Fruit fly (Drosophila melanogaster) whole organism, pupa: ENCODE measurements around the gene PH4alphaNE1.
A peak's percentile ranks its signal among the peaks of the same experiment; 100 is the strongest.

Experiments used
- CG10348 ChIP-seq: fragments of 200-800 bp; sonication (Bioruptor generic); IDR thresholded peaks from 2 replicates; pipeline ENCODE4 v1.3.6; 2022; ENCODE audit warnings: missing biosample characterization, missing genetic modification characterization
- CG12605 ChIP-seq: fragments of 200-800 bp; sonication (Bioruptor generic); IDR thresholded peaks from 2 replicates; pipeline ENCODE4 v1.3.6; 2022; ENCODE audit warnings: missing biosample characterization, missing genetic modification characterization
- CG13204 ChIP-seq: fragments of 200-800 bp; sonication (Bioruptor generic); optimal IDR thresholded peaks from 2 replicates; lab custom pipeline; 2018; ENCODE audit warnings: missing biosample characterization, mild to moderate bottlenecking, missing genetic modification characterization, moderate library complexity
- CG14655 ChIP-seq: fragments of 200-800 bp; sonication (Bioruptor generic); optimal IDR thresholded peaks from 3 replicates; lab custom pipeline; 2017; ENCODE audit warnings: mild to moderate bottlenecking, missing biosample characterization, missing genetic modification reagents, missing genetic modification characterization
- CG15710 ChIP-seq: fragments of 200-800 bp; sonication (Bioruptor generic); optimal IDR thresholded peaks from 2 replicates; lab custom pipeline; 2018; ENCODE audit warnings: missing biosample characterization, mild to moderate bottlenecking, missing genetic modification characterization, moderate library complexity
- CG17806 ChIP-seq: fragments of 200-800 bp; sonication (Bioruptor generic); optimal IDR thresholded peaks from 2 replicates; lab custom pipeline; 2018; ENCODE audit warnings: missing biosample characterization, mild to moderate bottlenecking, missing genetic modification characterization, moderate library complexity
- CG32121 ChIP-seq: fragments of 200-800 bp; sonication (Bioruptor generic); IDR thresholded peaks from 2 replicates; pipeline ENCODE4 v1.3.6; 2022; ENCODE audit warnings: missing biosample characterization, missing genetic modification characterization
- CG34367 ChIP-seq: fragments of 200-800 bp; sonication (Bioruptor generic); optimal IDR thresholded peaks from 2 replicates; lab custom pipeline; 2018; ENCODE audit warnings: missing biosample characterization, mild to moderate bottlenecking, missing genetic modification characterization
- CG4496 ChIP-seq: fragments of 200-800 bp; sonication (Bioruptor generic); IDR thresholded peaks from 3 replicates; pipeline ENCODE4 v1.3.6; 2022; ENCODE audit warnings: missing biosample characterization, missing genetic modification characterization
- CG8159 ChIP-seq: fragments of 200-800 bp; sonication (Bioruptor generic); optimal IDR thresholded peaks from 3 replicates; lab custom pipeline; 2018; ENCODE audit warnings: missing biosample characterization, mild to moderate bottlenecking, missing genetic modification characterization, moderate library complexity
- CG8301 ChIP-seq: fragments of 200-800 bp; sonication (Bioruptor generic); optimal IDR thresholded peaks from 2 replicates; lab custom pipeline; 2018; ENCODE audit warnings: missing biosample characterization, mild to moderate bottlenecking, missing genetic modification characterization
- CG9948 ChIP-seq: fragments of 200-800 bp; sonication (Bioruptor generic); optimal IDR thresholded peaks from 2 replicates; lab custom pipeline; 2018; ENCODE audit warnings: missing biosample characterization, mild to moderate bottlenecking, missing genetic modification characterization, moderate library complexity
- D1 ChIP-seq: fragments of 200-800 bp; sonication (Bioruptor generic); optimal IDR thresholded peaks from 2 replicates; lab custom pipeline; 2018; ENCODE audit warnings: missing biosample characterization, mild to moderate bottlenecking, missing genetic modification characterization, moderate library complexity
- EcR ChIP-seq: fragments of 200-800 bp; sonication (Bioruptor generic); optimal IDR thresholded peaks from 3 replicates; lab custom pipeline; 2019; ENCODE audit warnings: missing biosample characterization, missing genetic modification characterization, mild to moderate bottlenecking, moderate library complexity, missing genetic modification reagents
- Ets98B ChIP-seq: fragments of 200-800 bp; sonication (Bioruptor generic); IDR thresholded peaks from 2 replicates; pipeline ENCODE4 v1.3.6; 2022; ENCODE audit warnings: missing biosample characterization, missing genetic modification characterization
- Pif1A ChIP-seq: fragments of 200-800 bp; sonication (Bioruptor generic); optimal IDR thresholded peaks from 3 replicates; lab custom pipeline; 2016; ENCODE audit warnings: missing biosample characterization, missing genetic modification characterization
- Pif1B ChIP-seq: fragments of 200-800 bp; sonication (Bioruptor generic); optimal IDR thresholded peaks from 3 replicates; lab custom pipeline; 2016; ENCODE audit warnings: missing biosample characterization, missing genetic modification characterization
- Snoo ChIP-seq: fragments of 200-800 bp; sonication (Bioruptor generic); optimal IDR thresholded peaks from 3 replicates; lab custom pipeline; 2017; ENCODE audit warnings: missing biosample characterization, mild to moderate bottlenecking, missing genetic modification characterization, inconsistent platforms
- fd96Ca ChIP-seq: fragments of 200-800 bp; sonication (Bioruptor generic); IDR thresholded peaks from 3 replicates; pipeline ENCODE4 v1.3.6; 2022; ENCODE audit warnings: missing biosample characterization, missing genetic modification characterization
- gl ChIP-seq: fragments of 200-800 bp; sonication (Bioruptor generic); optimal IDR thresholded peaks from 2 replicates; lab custom pipeline; 2018; ENCODE audit warnings: missing biosample characterization, mild to moderate bottlenecking, missing genetic modification characterization
- rn ChIP-seq: fragments of 200-800 bp; sonication (Bioruptor generic); IDR thresholded peaks from 2 replicates; pipeline ENCODE4 v1.3.6; 2022; ENCODE audit warnings: missing biosample characterization, missing genetic modification characterization

Gene PH4alphaNE1

dm6 chr3R:30526799-30527465, 26.8 kb upstream of the PH4alphaNE1 start, which contains the start of gene jdp:
Gene jdp, minus strand, starts transcription at chr3R:30527037.
- TF ChIP-seq CG10348, result no peak
- no peak for TF ChIP-seq CG34367
- TF ChIP-seq EcR, result no peak
- TF ChIP-seq CG4496 (GFP tag; lab: Robert Waterston, UW), result peak; percentile 63; the same call in 2 of the 3 replicates
- TF ChIP-seq CG8301 (tag; lab: Kevin White, UChicago), result no peak
- peak; percentile 63; the same call in 1 of the 2 replicates for TF ChIP-seq CG32121 (GFP tag; lab: Robert Waterston, UW)
- TF ChIP-seq gl (tag; lab: Kevin White, UChicago), result no peak
- TF ChIP-seq CG15710 (tag; lab: Kevin White, UChicago), result no peak
- TF ChIP-seq CG12605 (GFP tag; lab: Robert Waterston, UW), result peak; percentile 51; the same call in 1 of the 2 replicates
- TF ChIP-seq D1 (tag; lab: Kevin White, UChicago), result no peak
- no peak for TF ChIP-seq CG9948
- peak; percentile 32 for TF ChIP-seq Pif1A
- TF ChIP-seq CG13204 (GFP tag; lab: Kevin White, UChicago), result no peak
- TF ChIP-seq CG8159 (tag; lab: Kevin White, UChicago), result peak; percentile 5
- TF ChIP-seq Snoo (tag; lab: Kevin White, UChicago), result no peak
- no peak for TF ChIP-seq CG14655 (GFP tag; lab: Kevin White, UChicago)
- TF ChIP-seq CG17806 (tag; lab: Kevin White, UChicago), result no peak
- no peak; the same call in 2 of the 3 replicates for TF ChIP-seq fd96Ca (GFP tag; lab: Robert Waterston, UW)
- TF ChIP-seq rn, result no peak
- TF ChIP-seq Pif1B (GFP tag; lab: Kevin White, UChicago), result peak; percentile 60
- peak; percentile 55; the same call in 1 of the 2 replicates for TF ChIP-seq Ets98B (GFP tag; lab: Robert Waterston, UW)
- TF ChIP-seq, all 21 proteins: peak for 7

dm6 chr3R:30525629-30526028, 25.5 kb upstream of the PH4alphaNE1 start:
- TF ChIP-seq Ets98B (GFP tag; lab: Robert Waterston, UW), result peak; percentile 58
- TF ChIP-seq CG9948, result no peak
- TF ChIP-seq fd96Ca (GFP tag; lab: Robert Waterston, UW), result peak; percentile 42; the same call in 1 of the 3 replicates
- TF ChIP-seq CG4496 (GFP tag; lab: Robert Waterston, UW), result peak; percentile 62; the same call in 2 of the 3 replicates
- peak; percentile 9 for TF ChIP-seq CG14655 (GFP tag; lab: Kevin White, UChicago)

dm6 chr3R:30518274-30518873, 18.2 kb upstream of the PH4alphaNE1 start:
- TF ChIP-seq rn (no peak), D1 (tag; lab: Kevin White, UChicago) (no peak), EcR (no peak), CG13204 (GFP tag; lab: Kevin White, UChicago) (no peak)

- TF ChIP-seq CG9948 (no peak), CG15710 (tag; lab: Kevin White, UChicago) (no peak), Pif1B (GFP tag; lab: Kevin White, UChicago) (no peak), CG8301 (tag; lab: Kevin White, UChicago) (no peak), CG13204 (GFP tag; lab: Kevin White, UChicago) (no peak), CG32121 (GFP tag; lab: Robert Waterston, UW) (no peak), gl (tag; lab: Kevin White, UChicago) (no peak), EcR (no peak), D1 (tag; lab: Kevin White, UChicago) (no peak), fd96Ca (GFP tag; lab: Robert Waterston, UW) (no peak), CG4496 (GFP tag; lab: Robert Waterston, UW) (no peak), CG17806 (tag; lab: Kevin White, UChicago) (no peak), Pif1A (no peak)
Observed at dm6 chr3R:30514255-30514827, 14.2 kb upstream of the PH4alphaNE1 start, which contains the start of the genes CG31524 and CG9698. Gene CG31524, minus strand, starts transcription at chr3R:30514355. Gene CG9698, plus strand, starts transcription at chr3R:30514777.

- TF ChIP-seq Pif1A, result no peak
- no peak for TF ChIP-seq CG10348
- TF ChIP-seq CG13204 (GFP tag; lab: Kevin White, UChicago), result no peak
Observed at dm6 chr3R:30512114-30512513, 12.0 kb upstream of the PH4alphaNE1 start, which contains the start of gene PH4alphaNE2. Gene PH4alphaNE2, minus strand, starts transcription at chr3R:30512214.

dm6 chr3R:30507723-30508122, 7.6 kb upstream of the PH4alphaNE1 start, which contains the start of gene CG34041:
Gene CG34041, plus strand, starts transcription at chr3R:30508023.
- TF ChIP-seq rn (no peak), CG14655 (GFP tag; lab: Kevin White, UChicago) (no peak), Ets98B (GFP tag; lab: Robert Waterston, UW) (no peak), CG15710 (tag; lab: Kevin White, UChicago) (no peak), CG34367 (no peak), D1 (tag; lab: Kevin White, UChicago) (no peak), CG9948 (no peak), gl (tag; lab: Kevin White, UChicago) (no peak), CG17806 (tag; lab: Kevin White, UChicago) (no peak), EcR (no peak), CG8301 (tag; lab: Kevin White, UChicago) (no peak), Pif1A (no peak)
